Fruit fly (Drosophila melanogaster) Kc167 (cell line): ENCODE data around the gene CG8664.

Experiments
- Myc ChIP-seq: fragments of >200 bp; optimal IDR thresholded peaks from 2 replicates; lab custom pipeline; 2017; ENCODE audit warnings: missing external identifiers
- h ChIP-seq: fragments of >200 bp; optimal IDR thresholded peaks from 3 replicates; lab custom pipeline; 2018; ENCODE audit warnings: missing external identifiers
- psq ChIP-seq: fragments of >200 bp; optimal IDR thresholded peaks from 2 replicates; lab custom pipeline; 2017; ENCODE audit warnings: missing external identifiers

- TF ChIP-seq h (no peak), Myc (lab: Kevin White, UChicago) (no peak), psq (no peak)
Measured at dm6 chrX:17236468-17236867, 46.1 kb downstream of the CG8664 start.
